Worm (Caenorhabditis elegans) whole organism, young adult: ENCODE data around the gene C18H7.6.

Source experiments
- F23B12.7 ChIP-seq: sonication (generic microtip); optimal IDR thresholded peaks from 2 replicates; lab custom pipeline; 2017; ENCODE audit warnings: missing genetic modification characterization, mild to moderate bottlenecking, missing compliant biosample characterization, antibody characterized with exemption, moderate library complexity; ENCODE audit not compliant: insufficient read depth
- ama-1 ChIP-seq, 3 experiments: fragments of 150-350 bp in 1 of 3; sonication (generic microtip) in 2 of 3; optimal IDR thresholded peaks; 2 replicates each; lab custom pipeline; 2014 to 2018; ENCODE audit warnings: missing biosample characterization in 2 of 3, missing genetic modification characterization in 2 of 3, missing genetic modification reagents in 2 of 3
- efl-1 ChIP-seq: fragments of 150-350 bp; optimal IDR thresholded peaks from 2 replicates; lab custom pipeline; 2014; ENCODE audit warnings: missing biosample characterization, missing genetic modification reagents, missing genetic modification characterization
- pha-4 ChIP-seq: fragments of 150-350 bp; sonication (generic microtip); optimal IDR thresholded peaks from 2 replicates; lab custom pipeline; 2014; ENCODE audit warnings: missing biosample characterization, missing genetic modification reagents, missing genetic modification characterization
- snpc-4 ChIP-seq, 5 experiments: fragments of 150-350 bp in 1 of 5; sonication (generic microtip) in 4 of 5; optimal IDR thresholded peaks; 2 replicates each; lab custom pipeline; 2014 to 2018; ENCODE audit warnings: missing genetic modification characterization in 5 of 5, missing biosample characterization in 3 of 5, antibody characterized with exemption in 2 of 5, mild to moderate bottlenecking in 2 of 5, missing compliant biosample characterization in 2 of 5, missing genotype in 2 of 5, moderate library complexity in 2 of 5, missing genetic modification reagents in 1 of 5
- tbx-9 ChIP-seq: sonication (generic microtip); optimal IDR thresholded peaks from 2 replicates; lab custom pipeline; 2016; ENCODE audit warnings: borderline replicate concordance, missing genetic modification characterization, inconsistent platforms, missing compliant biosample characterization
- unc-130 ChIP-seq: sonication (generic microtip); optimal IDR thresholded peaks from 2 replicates; lab custom pipeline; 2016; ENCODE audit warnings: missing genetic modification reagents, missing genetic modification characterization, missing compliant biosample characterization

DNA sequence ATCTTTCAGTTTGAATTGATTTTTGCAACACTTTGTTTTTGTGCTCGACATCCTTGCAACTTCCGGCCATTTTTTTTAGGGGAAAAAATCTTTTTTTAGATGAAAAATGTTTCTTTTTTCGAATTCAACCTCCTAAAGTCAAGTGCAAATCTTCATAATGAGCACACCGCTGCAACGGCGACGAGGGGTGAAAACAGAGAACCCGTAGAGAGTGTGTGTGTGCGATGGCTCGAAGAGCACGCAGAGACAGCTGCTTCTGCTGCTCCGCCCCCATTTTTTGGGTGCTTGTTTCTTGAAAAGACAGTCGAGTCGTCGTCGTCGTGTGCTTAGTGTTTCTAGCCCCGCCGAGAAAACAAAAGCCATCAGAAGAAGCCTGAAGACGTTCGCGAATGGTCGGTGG, 13.8 kb upstream of the C18H7.6 start, which contains the start of gene inx-18:
- TF ChIP-seq F23B12.7 (tag; lab: Kevin White, UChicago) (no peak), pha-4 (tag; lab: Kevin White, UChicago) (no peak), ama-1 (optimal IDR thresholded peaks at IDR 0.05; lab: Kevin White, UChicago) (no peak), ama-1 (GFP tag; optimal IDR thresholded peaks at IDR 0.05; lab: Kevin White, UChicago) (no peak), tbx-9 (tag; lab: Kevin White, UChicago) (no peak), snpc-4 (GFP tag; optimal IDR thresholded peaks at IDR 0.05; lab: Kevin White, UChicago) (no peak), snpc-4 (tag; optimal IDR thresholded peaks at IDR 0.05; lab: Kevin White, UChicago) (no peak), efl-1 (no peak), unc-130 (no peak)
